Worm (Caenorhabditis elegans): ENCODE data around the gene K09C4.4.

DNA sequence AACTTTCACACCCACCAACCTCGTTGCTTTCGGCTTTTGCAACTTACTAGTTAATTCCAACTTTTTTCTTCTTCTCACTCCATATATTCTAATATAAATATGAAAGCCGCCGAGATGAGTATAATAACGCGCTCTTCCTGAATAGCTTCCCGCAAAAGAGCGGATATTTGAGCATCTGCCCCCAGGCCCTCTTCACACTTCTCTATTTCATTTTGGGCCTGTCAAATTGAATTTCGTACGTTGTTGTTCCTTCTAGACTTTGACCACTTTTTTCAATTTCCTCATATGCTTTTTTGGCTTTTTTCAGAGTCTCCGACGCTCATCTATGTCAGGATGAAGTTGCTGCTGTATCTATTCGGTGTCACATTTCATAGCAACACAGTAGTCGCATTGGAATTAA, 25.7 kb downstream of the K09C4.4 start, which contains the start of gene ddr-2:
- TF ChIP-seq sdz-12 (GFP tag; optimal IDR thresholded peaks at IDR 0.05) (no peak), nhr-77 (tag; optimal IDR thresholded peaks at IDR 0.05) (no peak), fkh-10 (GFP tag; optimal IDR thresholded peaks at IDR 0.05) (no peak), ztf-11 (tag; optimal IDR thresholded peaks at IDR 0.05) (no peak), ceh-20 (GFP tag; IDR thresholded peaks at IDR 0.05) (no peak), lin-39 (tag; optimal IDR thresholded peaks at IDR 0.05) (no peak), daf-12 (tag; optimal IDR thresholded peaks at IDR 0.05) (no peak), lin-15B (tag; optimal IDR thresholded peaks at IDR 0.05) (no peak), nhr-25 (tag; optimal IDR thresholded peaks at IDR 0.05; ENCODE audit: borderline replicate concordance, insufficient read depth) (no peak), madf-9 (GFP tag; conservative IDR thresholded peaks at IDR 0.05) (no peak)
